Fruit fly (Drosophila melanogaster): ENCODE data around the gene Spn77Bc.

The Spn77Bc gene

dm6 chr3L:20309758-20310733, 32.4 kb upstream of the Spn77Bc start (continued):
- TF ChIP-seq ab (GFP tag; optimal IDR thresholded peaks at IDR 0.05) (no peak), CG2889 (GFP tag; IDR thresholded peaks at IDR 0.05) (no peak), CG2678 (tag; optimal IDR thresholded peaks at IDR 0.05) (no peak), Xrp1 (GFP tag; IDR thresholded peaks at IDR 0.05) (peak; percentile 53; the same call in 1 of the 2 replicates), CG13624 (GFP tag; optimal IDR thresholded peaks at IDR 0.05) (peak; percentile 80), GATAe (GFP tag; conservative IDR thresholded peaks at IDR 0.05) (no peak), Ssrp (tag; optimal IDR thresholded peaks at IDR 0.05) (no peak), E2f1 (GFP tag; IDR thresholded peaks at IDR 0.05) (peak; percentile 56), ash1 (GFP tag; optimal IDR thresholded peaks at IDR 0.05) (no peak), sna (GFP tag; IDR thresholded peaks at IDR 0.05; ENCODE audit: partially characterized antibody) (peak; percentile 73), croc (GFP tag; conservative IDR thresholded peaks at IDR 0.05) (no peak), CG16863 (GFP tag; optimal IDR thresholded peaks at IDR 0.05) (peak; percentile 44), Aef1 (GFP tag; IDR thresholded peaks at IDR 0.05) (0 out of 3 replicates have a peak, but pooled peaks have one; percentile 31), H15 (GFP tag; IDR thresholded peaks at IDR 0.05) (peak; percentile 31; the same call in 1 of the 3 replicates), dysf (GFP tag; IDR thresholded peaks at IDR 0.05) (peak; percentile 34; the same call in 1 of the 3 replicates), lmd (GFP tag; IDR thresholded peaks at IDR 0.05) (peak; percentile 6; the same call in 1 of the 2 replicates), Bdp1 (GFP tag; optimal IDR thresholded peaks at IDR 0.05) (peak; percentile 0), sens-2 (GFP tag; IDR thresholded peaks at IDR 0.05) (no peak), CG13287 (GFP tag; IDR thresholded peaks at IDR 0.05; ENCODE audit: partially characterized antibody) (peak; percentile 91), CG8290 (GFP tag; optimal IDR thresholded peaks at IDR 0.05) (no peak), CG8290 (tag; optimal IDR thresholded peaks at IDR 0.05) (peak in 1 of 2 experiments; percentile 75), CrebB (tag; optimal IDR thresholded peaks at IDR 0.05) (no peak), CG12299 (tag; optimal IDR thresholded peaks at IDR 0.05) (no peak), CG10209 (GFP tag; optimal IDR thresholded peaks at IDR 0.05) (no peak), CG4404 (GFP tag; IDR thresholded peaks at IDR 0.05) (0 out of 2 replicates have a peak, but pooled peaks have one; percentile 9), Fer1 (GFP tag; optimal IDR thresholded peaks at IDR 0.05) (peak; percentile 20), CG33213 (GFP tag; optimal IDR thresholded peaks at IDR 0.05) (peak; percentile 68), eyg (GFP tag; optimal IDR thresholded peaks at IDR 0.05) (no peak), danr (GFP tag; IDR thresholded peaks at IDR 0.05) (no peak), corto (GFP tag; optimal IDR thresholded peaks at IDR 0.05) (no peak), CG15514 (GFP tag; optimal IDR thresholded peaks at IDR 0.05) (peak; percentile 88), prd (optimal IDR thresholded peaks at IDR 0.05) (no peak), prd (GFP tag; IDR thresholded peaks at IDR 0.05) (peak; percentile 16; the same call in 1 of the 3 replicates), Mad (GFP tag; optimal IDR thresholded peaks at IDR 0.05) (peak; percentile 66), Oli (tag; optimal IDR thresholded peaks at IDR 0.05) (no peak), Dad (GFP tag; optimal IDR thresholded peaks at IDR 0.05) (peak; percentile 70), chif (GFP tag; optimal IDR thresholded peaks at IDR 0.05) (peak; percentile 25 to 49), fd64A (GFP tag; optimal IDR thresholded peaks at IDR 0.05) (no peak), CG10654 (GFP tag; optimal IDR thresholded peaks at IDR 0.05) (peak; percentile 11), cas (GFP tag; IDR thresholded peaks at IDR 0.05) (0 out of 2 replicates have a peak, but pooled peaks have one; percentile 22), CG11696 (GFP tag; IDR thresholded peaks at IDR 0.05) (no peak), usp (GFP tag; optimal IDR thresholded peaks at IDR 0.05) (no peak), slbo (GFP tag; IDR thresholded peaks at IDR 0.05) (peak; percentile 58), CG33557 (GFP tag; optimal IDR thresholded peaks at IDR 0.05) (no peak), CG2712 (tag; optimal IDR thresholded peaks at IDR 0.05) (peak; percentile 50), zfh1 (GFP tag; IDR thresholded peaks at IDR 0.05) (peak; percentile 73; the same call in 2 of the 3 replicates), eve (GFP tag; optimal IDR thresholded peaks at IDR 0.05) (no peak), lab (GFP tag; optimal IDR thresholded peaks at IDR 0.05) (no peak), cg (GFP tag; optimal IDR thresholded peaks at IDR 0.05) (peak; percentile 71)
